Worm (Caenorhabditis elegans) whole organism, early embryonic: ENCODE measurements around the gene trm-1.

Experiments
- F13C5.2 ChIP-seq: sonication (generic microtip); optimal IDR thresholded peaks from 2 replicates; lab custom pipeline; 2017; ENCODE audit warnings: mild to moderate bottlenecking, missing genetic modification characterization, inconsistent platforms, missing compliant biosample characterization
- hmbx-1 ChIP-seq: sonication (generic microtip); optimal IDR thresholded peaks from 2 replicates; lab custom pipeline; 2016; ENCODE audit warnings: mild to moderate bottlenecking, missing genetic modification characterization, missing compliant biosample characterization

ce11 chrV:14141846-14142245 is 43.6 kb downstream of the trm-1 start:
- TF ChIP-seq hmbx-1 (tag; lab: Kevin White, UChicago) (no peak), F13C5.2 (tag; lab: Kevin White, UChicago) (no peak)
